Fruit fly (Drosophila melanogaster) whole organism, adult: ENCODE data around the gene enc.

Source experiments
- Clk ChIP-seq: fragments of 200-800 bp; sonication (Bioruptor generic); optimal IDR thresholded peaks from 2 replicates; lab custom pipeline; 2017; ENCODE audit warnings: missing biosample characterization, missing genetic modification characterization
- Hr96 ChIP-seq: fragments of 200-800 bp; sonication (Bioruptor generic); optimal IDR thresholded peaks from 2 replicates; lab custom pipeline; 2016; ENCODE audit warnings: missing biosample characterization, missing genetic modification characterization

dm6 chr3L:3866429-3866828, 48.0 kb downstream of the enc start:
- TF ChIP-seq Clk (GFP tag; lab: Kevin White, UChicago) (no peak), Hr96 (GFP tag; lab: Kevin White, UChicago) (no peak)
